Fruit fly (Drosophila melanogaster): ENCODE measurements around the gene CG3226.
A peak's percentile ranks its signal among the peaks of the same experiment; 100 is the strongest.

Gene CG3226

DNA sequence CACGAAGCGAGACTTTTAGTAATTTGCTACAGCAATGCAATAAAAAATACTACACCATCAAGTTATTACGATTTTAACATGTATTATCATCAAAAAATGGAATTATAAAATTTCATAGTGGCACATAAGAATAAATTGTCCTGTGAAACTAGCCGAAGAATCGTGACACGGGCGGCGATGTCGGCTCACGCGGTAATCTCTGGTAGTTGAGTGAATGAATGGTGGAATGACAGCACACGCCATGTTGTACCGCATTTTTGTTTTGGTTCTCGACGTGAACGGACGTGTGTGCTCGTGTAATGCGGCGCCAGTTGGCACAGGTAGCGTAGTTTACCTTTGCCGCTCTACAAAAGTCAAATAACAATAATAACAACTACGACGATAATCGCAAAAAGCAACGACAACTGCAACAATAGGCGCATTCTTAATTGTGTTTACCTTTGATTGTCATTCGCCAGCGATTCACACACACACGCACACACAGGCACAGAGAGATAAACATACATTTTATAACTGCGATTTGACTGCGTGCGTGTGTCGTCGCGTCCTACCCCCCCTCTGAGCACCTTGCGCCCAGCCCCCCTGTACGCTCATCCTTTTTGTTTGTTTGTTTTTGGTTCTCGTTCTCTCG is 45.3 kb upstream of the CG3226 start, which contains the start of gene CG14441 (continued):
- TF ChIP-seq Elba2 (GFP tag; optimal IDR thresholded peaks at IDR 0.05) (no peak), ranshi (GFP tag; IDR thresholded peaks at IDR 0.05) (no peak), Sry-δ (GFP tag; optimal IDR thresholded peaks at IDR 0.05) (peak; percentile 31), z (GFP tag; IDR thresholded peaks at IDR 0.05) (no peak), hbn (GFP tag; IDR thresholded peaks at IDR 0.05; ENCODE audit: partially characterized antibody) (peak; percentile 99), zfh1 (GFP tag; IDR thresholded peaks at IDR 0.05) (no peak; the same call in 2 of the 3 replicates), Bgb (GFP tag; IDR thresholded peaks at IDR 0.05; ENCODE audit: partially characterized antibody) (peak; percentile 95), Nf-YC (tag; optimal IDR thresholded peaks at IDR 0.05) (peak; percentile 60), CG2889 (GFP tag; IDR thresholded peaks at IDR 0.05) (no peak), CG34224 (GFP tag; IDR thresholded peaks at IDR 0.05; ENCODE audit: partially characterized antibody) (peak; percentile 100), CG1832 (GFP tag; optimal IDR thresholded peaks at IDR 0.05) (no peak), wor (GFP tag; IDR thresholded peaks at IDR 0.05) (no peak), ap (GFP tag; IDR thresholded peaks at IDR 0.05) (no peak), CG11247 (GFP tag; IDR thresholded peaks at IDR 0.05) (no peak), zen2 (GFP tag; IDR thresholded peaks at IDR 0.05; ENCODE audit: partially characterized antibody) (peak; percentile 98), eyg (GFP tag; optimal IDR thresholded peaks at IDR 0.05) (no peak), CG7357 (GFP tag; IDR thresholded peaks at IDR 0.05) (no peak), Lpt (GFP tag; optimal IDR thresholded peaks at IDR 0.05) (no peak), cwo (GFP tag; optimal IDR thresholded peaks at IDR 0.05) (peak; percentile 63), bcd (GFP tag; optimal IDR thresholded peaks at IDR 0.05) (peak; percentile 30), CG31441 (GFP tag; IDR thresholded peaks at IDR 0.05) (peak; percentile 47; the same call in 1 of the 2 replicates), Kr (GFP tag; optimal IDR thresholded peaks at IDR 0.05) (no peak), pb (GFP tag; optimal IDR thresholded peaks at IDR 0.05) (peak; percentile 13), CG6654 (GFP tag; optimal IDR thresholded peaks at IDR 0.05) (no peak), CkIIα-i1 (GFP tag; IDR thresholded peaks at IDR 0.05) (no peak), bsh (GFP tag; optimal IDR thresholded peaks at IDR 0.05) (peak in 1 of 2 experiments; percentile 49), CG32767 (GFP tag; IDR thresholded peaks at IDR 0.05) (no peak), CG10366 (GFP tag; IDR thresholded peaks at IDR 0.05) (no peak), pan (optimal IDR thresholded peaks at IDR 0.05) (no peak), pan (GFP tag; optimal IDR thresholded peaks at IDR 0.05 in 1 of 2, IDR thresholded peaks at IDR 0.05 in 1 of 2) (peak in 1 of 2 experiments; percentile 23), amos (GFP tag; IDR thresholded peaks at IDR 0.05; ENCODE audit: partially characterized antibody) (peak; percentile 93), Doc2 (GFP tag; IDR thresholded peaks at IDR 0.05) (no peak), CG5180 (GFP tag; optimal IDR thresholded peaks at IDR 0.05) (peak; percentile 100), Fer3 (tag; optimal IDR thresholded peaks at IDR 0.05) (peak; percentile 32), gsb-n (tag; optimal IDR thresholded peaks at IDR 0.05) (peak; percentile 28), bigmax (GFP tag; optimal IDR thresholded peaks at IDR 0.05) (no peak), CG30431 (GFP tag; optimal IDR thresholded peaks at IDR 0.05) (no peak), CG14965 (GFP tag; optimal IDR thresholded peaks at IDR 0.05; ENCODE audit: borderline replicate concordance) (no peak), tup (GFP tag; optimal IDR thresholded peaks at IDR 0.05) (no peak), sc (optimal IDR thresholded peaks at IDR 0.05) (no peak), sc (GFP tag; optimal IDR thresholded peaks at IDR 0.05) (peak; percentile 1), klu (GFP tag; IDR thresholded peaks at IDR 0.05) (no peak), sima (GFP tag; optimal IDR thresholded peaks at IDR 0.05) (no peak), MBD-R2 (GFP tag; IDR thresholded peaks at IDR 0.05) (no peak), vnd (GFP tag; IDR thresholded peaks at IDR 0.05; ENCODE audit: partially characterized antibody) (peak; percentile 98), CG14710 (tag; optimal IDR thresholded peaks at IDR 0.05) (peak; percentile 54), bbx (GFP tag; IDR thresholded peaks at IDR 0.05; ENCODE audit: partially characterized antibody) (peak; percentile 97), ato (GFP tag; IDR thresholded peaks at IDR 0.05; ENCODE audit: partially characterized antibody) (peak; percentile 92), CG6791 (GFP tag; IDR thresholded peaks at IDR 0.05; ENCODE audit: partially characterized antibody) (peak; percentile 93), CG10543 (GFP tag; optimal IDR thresholded peaks at IDR 0.05) (peak; percentile 86)

Data from whole organism, embryonic.